Fruit fly (Drosophila melanogaster): ENCODE results near the gene Pgam5.

The Pgam5 gene

DNA sequence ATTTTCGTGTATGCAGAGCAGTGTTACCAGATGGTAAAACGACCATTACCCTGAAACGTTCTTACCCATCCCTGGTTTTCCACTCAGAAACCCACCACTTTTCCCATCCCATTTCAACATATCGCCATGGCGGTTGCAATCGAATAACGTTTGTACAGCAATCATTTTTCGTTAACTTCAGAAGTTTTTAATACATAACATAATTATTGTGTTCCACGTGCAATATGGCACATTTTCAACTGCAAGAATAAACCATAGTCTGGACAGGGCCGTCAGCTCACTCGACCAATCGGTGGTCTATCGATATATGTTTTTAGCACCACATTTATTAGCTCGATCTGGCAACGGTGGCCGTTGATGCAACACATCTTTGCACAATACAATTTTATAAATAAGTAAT lies 16.6 kb upstream of the Pgam5 start, which contains the start of the genes trr and mRpL16 (continued):
- TF ChIP-seq CG4328 (GFP tag; optimal IDR thresholded peaks at IDR 0.05): no peak
- no peak for TF ChIP-seq HmgD (GFP tag; optimal IDR thresholded peaks at IDR 0.05)
- peak; percentile 36 for TF ChIP-seq Atf3 (GFP tag; optimal IDR thresholded peaks at IDR 0.05)
- no peak for TF ChIP-seq CG17385 (GFP tag; optimal IDR thresholded peaks at IDR 0.05)
- no peak for TF ChIP-seq CG6654 (GFP tag; optimal IDR thresholded peaks at IDR 0.05)
- TF ChIP-seq dysf (GFP tag; IDR thresholded peaks at IDR 0.05): peak; percentile 47; the same call in 1 of the 3 replicates
- no peak for TF ChIP-seq CG10565 (GFP tag; optimal IDR thresholded peaks at IDR 0.05)
- TF ChIP-seq emc (GFP tag; optimal IDR thresholded peaks at IDR 0.05): no peak
- TF ChIP-seq CG1024 (GFP tag; IDR thresholded peaks at IDR 0.05): no peak
- peak; percentile 33 for TF ChIP-seq pum (GFP tag; optimal IDR thresholded peaks at IDR 0.05)
- no peak for TF ChIP-seq CG10321 (GFP tag; IDR thresholded peaks at IDR 0.05)
- TF ChIP-seq Dll (GFP tag; IDR thresholded peaks at IDR 0.05; ENCODE audit: partially characterized antibody): peak; percentile 86
- TF ChIP-seq sima (GFP tag; optimal IDR thresholded peaks at IDR 0.05): no peak
- TF ChIP-seq HLHmδ (GFP tag; optimal IDR thresholded peaks at IDR 0.05): no peak
- peak; percentile 31; the same call in 1 of the 2 replicates for TF ChIP-seq CG14667 (GFP tag; IDR thresholded peaks at IDR 0.05)
- no peak for TF ChIP-seq BtbVII (GFP tag; optimal IDR thresholded peaks at IDR 0.05)
- TF ChIP-seq CG1529 (GFP tag; optimal IDR thresholded peaks at IDR 0.05): no peak
- TF ChIP-seq luna (GFP tag; optimal IDR thresholded peaks at IDR 0.05): no peak
- TF ChIP-seq CG10274 (GFP tag; optimal IDR thresholded peaks at IDR 0.05): no peak
- TF ChIP-seq Sox102F (GFP tag; optimal IDR thresholded peaks at IDR 0.05): no peak
- TF ChIP-seq tx (GFP tag; optimal IDR thresholded peaks at IDR 0.05): peak; percentile 31
- TF ChIP-seq sr (GFP tag; IDR thresholded peaks at IDR 0.05): no peak
- TF ChIP-seq kay (GFP tag; optimal IDR thresholded peaks at IDR 0.05): no peak
- peak; percentile 88 for TF ChIP-seq pzg (GFP tag; optimal IDR thresholded peaks at IDR 0.05)

DNA sequence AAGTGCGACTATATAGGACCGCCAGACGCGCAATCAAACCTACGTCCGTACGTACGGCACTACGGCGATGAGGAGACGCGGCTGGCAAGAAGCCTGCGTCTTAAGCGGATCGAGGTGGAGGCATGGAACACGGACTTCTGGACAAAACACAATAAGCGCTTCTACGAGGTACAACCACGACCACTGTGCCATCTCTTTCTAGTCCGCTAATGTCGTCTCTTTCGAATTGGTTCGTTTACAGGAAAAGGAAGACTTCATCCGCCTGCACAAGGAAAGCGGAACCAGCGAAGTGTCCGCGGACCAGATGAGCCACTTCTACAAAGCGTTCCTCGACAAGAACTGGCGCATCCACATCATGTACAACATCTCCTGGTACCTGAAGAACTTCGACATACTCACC lies 7.4 kb upstream of the Pgam5 start:
- TF ChIP-seq HLH3B (GFP tag; IDR thresholded peaks at IDR 0.05): no peak
- TF ChIP-seq dmrt11E (tag; optimal IDR thresholded peaks at IDR 0.05): no peak
- TF ChIP-seq CG8478 (optimal IDR thresholded peaks at IDR 0.05): peak; percentile 76
- TF ChIP-seq CG1832 (GFP tag; optimal IDR thresholded peaks at IDR 0.05): peak; percentile 58

DNA sequence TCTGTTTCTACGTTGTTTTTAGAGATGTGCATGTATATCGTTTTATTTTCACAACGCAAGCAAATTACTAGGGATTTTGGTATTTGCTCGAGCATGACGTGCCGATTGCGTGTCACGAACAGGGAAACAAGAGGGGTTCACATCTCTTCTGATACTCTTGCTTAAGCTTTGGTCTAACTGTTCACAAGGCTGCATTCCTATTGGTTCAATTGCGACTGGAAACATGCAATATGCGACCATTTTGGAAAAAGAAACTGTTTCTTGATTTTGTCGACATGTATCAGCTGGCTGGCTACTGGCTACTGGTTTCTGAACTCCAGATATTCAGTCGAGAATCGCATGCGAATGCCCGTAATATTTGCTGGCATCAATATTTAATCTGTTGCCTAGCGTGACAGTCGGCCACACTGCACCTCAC lies 6.8 kb upstream of the Pgam5 start, which contains the start of gene Coa8:
Coa8 (plus strand) TSS at position 144 of the 418 bp plus-strand sequence.
- TF ChIP-seq dimm (GFP tag; IDR thresholded peaks at IDR 0.05) (no peak), Nf-YA (GFP tag; IDR thresholded peaks at IDR 0.05) (no peak; the same call in 1 of the 2 replicates), tgo (GFP tag; IDR thresholded peaks at IDR 0.05) (peak; percentile 27; the same call in 1 of the 3 replicates), CG32532 (GFP tag; IDR thresholded peaks at IDR 0.05) (peak; percentile 71; the same call in 1 of the 2 replicates), Ada2b (GFP tag; IDR thresholded peaks at IDR 0.05) (peak; percentile 28; the same call in 1 of the 2 replicates), vnd (GFP tag; IDR thresholded peaks at IDR 0.05; ENCODE audit: partially characterized antibody) (peak; percentile 50), CG34422 (GFP tag; IDR thresholded peaks at IDR 0.05) (0 out of 3 replicates have a peak, but pooled peaks have one; percentile 47), lmd (GFP tag; IDR thresholded peaks at IDR 0.05) (peak; percentile 50; the same call in 1 of the 2 replicates), CG16815 (GFP tag; optimal IDR thresholded peaks at IDR 0.05) (peak; percentile 10), CG17612 (GFP tag; IDR thresholded peaks at IDR 0.05) (no peak), twi (tag; optimal IDR thresholded peaks at IDR 0.05) (no peak), mirr (GFP tag; optimal IDR thresholded peaks at IDR 0.05) (peak; percentile 32), Chrac-16 (GFP tag; optimal IDR thresholded peaks at IDR 0.05) (peak; percentile 14), Blimp-1 (GFP tag; optimal IDR thresholded peaks at IDR 0.05) (peak; percentile 2), sc (optimal IDR thresholded peaks at IDR 0.05) (no peak), sc (GFP tag; optimal IDR thresholded peaks at IDR 0.05) (no peak), tap (tag; optimal IDR thresholded peaks at IDR 0.05) (no peak), CG12659 (GFP tag; optimal IDR thresholded peaks at IDR 0.05) (peak; percentile 25), CG10366 (GFP tag; IDR thresholded peaks at IDR 0.05) (peak; percentile 41), CG17802 (tag; optimal IDR thresholded peaks at IDR 0.05) (no peak), so (GFP tag; IDR thresholded peaks at IDR 0.05) (0 out of 3 replicates have a peak, but pooled peaks have one; percentile 44), Optix (GFP tag; IDR thresholded peaks at IDR 0.05) (0 out of 3 replicates have a peak, but pooled peaks have one; percentile 25), corto (GFP tag; optimal IDR thresholded peaks at IDR 0.05) (no peak)

Data from whole organism, embryonic.